Fruit fly (Drosophila melanogaster): Measurements from ENCODE around the gene CG15756.

Gene CG15756

DNA sequence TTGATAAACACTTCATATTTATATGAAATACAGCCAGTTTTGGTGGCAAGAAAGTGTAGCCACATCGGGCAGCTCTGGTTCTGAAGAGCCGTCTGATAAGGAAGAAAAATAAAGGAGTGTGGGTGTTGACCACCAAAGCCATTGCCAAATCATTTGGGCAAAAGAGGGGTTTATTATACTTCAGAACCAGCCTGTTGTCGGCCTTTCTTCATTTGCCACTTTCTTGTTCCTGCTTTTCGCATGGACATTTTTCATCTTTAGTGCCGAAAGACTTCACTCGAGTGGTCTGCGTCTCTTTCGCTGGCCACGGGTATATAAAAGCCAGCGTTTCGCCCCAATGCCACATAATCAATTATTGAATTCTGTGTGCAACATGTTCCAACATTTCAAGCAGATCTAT is at the start of gene CG15756:
Gene CG15756 (plus strand): TSS at position 301 of the 400 bp plus-strand sequence.
- TF ChIP-seq CG17186 (GFP tag; optimal IDR thresholded peaks at IDR 0.05), result no peak
- TF ChIP-seq NK7.1 (GFP tag; optimal IDR thresholded peaks at IDR 0.05), result no peak
- no peak for TF ChIP-seq D19A (tag; optimal IDR thresholded peaks at IDR 0.05)
- TF ChIP-seq sna (GFP tag; IDR thresholded peaks at IDR 0.05; ENCODE audit: partially characterized antibody), result no peak
- no peak for TF ChIP-seq CG10209 (GFP tag; optimal IDR thresholded peaks at IDR 0.05)
- TF ChIP-seq Bgb (GFP tag; IDR thresholded peaks at IDR 0.05; ENCODE audit: partially characterized antibody), result no peak
- TF ChIP-seq PHDP (tag; optimal IDR thresholded peaks at IDR 0.05), result no peak
- TF ChIP-seq CG10543 (GFP tag; optimal IDR thresholded peaks at IDR 0.05), result no peak

DNA sequence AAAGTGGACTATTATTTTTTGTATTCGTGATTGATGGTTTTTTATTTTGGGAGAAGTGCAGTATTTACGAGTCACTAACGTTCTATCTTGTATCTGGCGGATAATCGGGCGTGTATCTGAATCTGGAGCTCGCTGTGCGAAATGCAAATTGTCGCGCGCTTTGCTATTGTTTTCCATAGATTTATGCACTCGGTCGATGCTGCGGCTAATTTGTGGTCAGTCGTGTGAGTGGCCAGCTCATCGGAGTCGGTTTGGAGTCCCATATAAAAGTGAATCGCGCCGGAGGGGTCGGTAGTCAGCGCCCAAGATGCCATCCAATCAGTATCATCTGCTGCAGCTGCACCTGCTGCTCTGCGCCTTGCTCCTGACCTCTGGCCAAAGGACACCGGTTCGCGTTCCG is 6.5 kb upstream of the CG15756 start, which contains the start of gene CG15754:
Gene CG15754 (plus strand): TSS at position 301 of the 400 bp plus-strand sequence.
- no peak for TF ChIP-seq CG12219 (GFP tag; optimal IDR thresholded peaks at IDR 0.05)
- TF ChIP-seq CG16779 (GFP tag; IDR thresholded peaks at IDR 0.05), result no peak
- TF ChIP-seq Dp (GFP tag; optimal IDR thresholded peaks at IDR 0.05), result no peak
- TF ChIP-seq disco-r (GFP tag; optimal IDR thresholded peaks at IDR 0.05), result no peak
- TF ChIP-seq lmd (GFP tag; IDR thresholded peaks at IDR 0.05), result no peak
- TF ChIP-seq salm (tag; optimal IDR thresholded peaks at IDR 0.05), result no peak
- no peak for TF ChIP-seq CG6254 (GFP tag; optimal IDR thresholded peaks at IDR 0.05)
- TF ChIP-seq hbn (GFP tag; IDR thresholded peaks at IDR 0.05; ENCODE audit: partially characterized antibody), result no peak
- TF ChIP-seq CG4424 (GFP tag; optimal IDR thresholded peaks at IDR 0.05), result no peak
- TF ChIP-seq CG1832 (GFP tag; optimal IDR thresholded peaks at IDR 0.05), result no peak
- TF ChIP-seq fru (optimal IDR thresholded peaks at IDR 0.05), result no peak
- TF ChIP-seq dan (GFP tag; IDR thresholded peaks at IDR 0.05), result no peak
- no peak for TF ChIP-seq phol (tag; optimal IDR thresholded peaks at IDR 0.05)
- no peak for TF ChIP-seq Hr3 (GFP tag; optimal IDR thresholded peaks at IDR 0.05)
- no peak for TF ChIP-seq CG11085 (GFP tag; IDR thresholded peaks at IDR 0.05)
- no peak for TF ChIP-seq CG1529 (GFP tag; optimal IDR thresholded peaks at IDR 0.05)
- no peak for TF ChIP-seq sim (GFP tag; IDR thresholded peaks at IDR 0.05)
- TF ChIP-seq Chrac-16 (GFP tag; optimal IDR thresholded peaks at IDR 0.05), result no peak
- TF ChIP-seq Ssrp (tag; optimal IDR thresholded peaks at IDR 0.05), result no peak
- TF ChIP-seq CG17359 (tag; optimal IDR thresholded peaks at IDR 0.05), result no peak

DNA sequence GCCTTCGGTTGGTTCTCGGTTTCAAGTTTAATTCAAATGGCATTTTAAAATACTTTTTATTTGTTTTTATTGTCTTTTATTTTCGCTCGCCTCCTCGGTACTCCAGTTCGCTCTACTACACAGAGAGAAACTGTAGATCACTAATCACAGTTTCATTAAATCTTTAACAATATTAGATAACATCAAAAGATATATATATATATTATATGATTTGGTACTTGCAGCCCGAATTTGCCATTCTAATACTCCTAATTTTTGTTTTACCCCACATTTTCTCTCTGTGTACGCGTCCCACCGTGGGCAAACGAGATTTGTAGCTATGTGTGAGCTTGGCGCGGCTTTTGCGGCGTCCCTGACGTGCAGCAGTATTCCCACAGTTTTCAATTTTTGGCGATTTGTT is 4.5 kb upstream of the CG15756 start:
- TF ChIP-seq CG6175 (GFP tag; IDR thresholded peaks at IDR 0.05), result 0 out of 3 replicates have a peak, but pooled peaks have one; percentile 11
- TF ChIP-seq CG9932 (GFP tag; IDR thresholded peaks at IDR 0.05), result no peak
- TF ChIP-seq CG13775 (GFP tag; optimal IDR thresholded peaks at IDR 0.05), result no peak
- no peak for TF ChIP-seq CG10274 (GFP tag; optimal IDR thresholded peaks at IDR 0.05)
- TF ChIP-seq Vsx1 (GFP tag; optimal IDR thresholded peaks at IDR 0.05), result no peak
- TF ChIP-seq sna (GFP tag; IDR thresholded peaks at IDR 0.05; ENCODE audit: partially characterized antibody), result no peak
- no peak for TF ChIP-seq CG14014 (GFP tag; IDR thresholded peaks at IDR 0.05)
- peak; percentile 2 for TF ChIP-seq CG18599 (GFP tag; optimal IDR thresholded peaks at IDR 0.05)
- no peak for TF ChIP-seq CG2199 (GFP tag; IDR thresholded peaks at IDR 0.05)
- TF ChIP-seq odd (GFP tag; optimal IDR thresholded peaks at IDR 0.05), result no peak
- no peak for TF ChIP-seq Xrp1 (GFP tag; IDR thresholded peaks at IDR 0.05)
- TF ChIP-seq CG6854 (GFP tag; optimal IDR thresholded peaks at IDR 0.05), result no peak
- TF ChIP-seq Hr3 (GFP tag; optimal IDR thresholded peaks at IDR 0.05), result no peak
- TF ChIP-seq Dfd (GFP tag; optimal IDR thresholded peaks at IDR 0.05), result no peak
- TF ChIP-seq prd (optimal IDR thresholded peaks at IDR 0.05), result no peak
- peak; percentile 42; the same call in 1 of the 3 replicates for TF ChIP-seq prd (GFP tag; IDR thresholded peaks at IDR 0.05)
- no peak for TF ChIP-seq gcm (GFP tag; optimal IDR thresholded peaks at IDR 0.05)
- TF ChIP-seq ase (GFP tag; IDR thresholded peaks at IDR 0.05), result 0 out of 3 replicates have a peak, but pooled peaks have one; percentile 6
- no peak for TF ChIP-seq Sry-β (GFP tag; optimal IDR thresholded peaks at IDR 0.05)
- TF ChIP-seq CG10209 (GFP tag; optimal IDR thresholded peaks at IDR 0.05), result no peak
- no peak for TF ChIP-seq Hey (tag; optimal IDR thresholded peaks at IDR 0.05)
- peak; percentile 32 for TF ChIP-seq gem (tag; optimal IDR thresholded peaks at IDR 0.05)
- no peak for TF ChIP-seq vvl (GFP tag; IDR thresholded peaks at IDR 0.05)
- TF ChIP-seq nau (GFP tag; optimal IDR thresholded peaks at IDR 0.05), result no peak
- no peak for TF ChIP-seq tio (GFP tag; optimal IDR thresholded peaks at IDR 0.05)
